Worm (Caenorhabditis elegans) whole organism, L2 larva: Measurements from ENCODE around the gene cyp-34A6.

ENCODE experiments used
- F13H6.1 ChIP-seq: sonication (generic microtip); optimal IDR thresholded peaks from 2 replicates; lab custom pipeline; 2016; ENCODE audit warnings: missing genetic modification characterization, missing compliant biosample characterization
- R02D3.7 ChIP-seq: fragments of 150-350 bp; optimal IDR thresholded peaks from 2 replicates; lab custom pipeline; 2014; ENCODE audit warnings: missing biosample characterization, missing genetic modification characterization
- Y55F3AM.14 ChIP-seq: fragments of 200-800 bp; sonication (Bioruptor generic); optimal IDR thresholded peaks from 2 replicates; lab custom pipeline; 2018; ENCODE audit warnings: mild to moderate bottlenecking, missing genetic modification characterization, missing compliant biosample characterization
- ZK546.5 ChIP-seq: sonication (generic microtip); optimal IDR thresholded peaks from 2 replicates; lab custom pipeline; 2017; ENCODE audit warnings: missing biosample characterization, missing genetic modification characterization
- alr-1 ChIP-seq: fragments of 150-350 bp; optimal IDR thresholded peaks from 2 replicates; lab custom pipeline; 2014; ENCODE audit warnings: missing biosample characterization, missing genetic modification characterization
- aly-2 ChIP-seq: fragments of 150-350 bp; optimal IDR thresholded peaks from 2 replicates; lab custom pipeline; 2014; ENCODE audit warnings: missing biosample characterization, missing genetic modification characterization
- ama-1 ChIP-seq: fragments of 150-350 bp; optimal IDR thresholded peaks from 2 replicates; lab custom pipeline; 2018; ENCODE audit warnings: inconsistent platforms
- blmp-1 ChIP-seq: sonication (generic microtip); optimal IDR thresholded peaks from 2 replicates; lab custom pipeline; 2017; ENCODE audit warnings: missing genetic modification characterization, mild to moderate bottlenecking, missing compliant biosample characterization, antibody characterized with exemption, moderate library complexity; ENCODE audit not compliant: insufficient read depth
- ceh-16 ChIP-seq: fragments of 150-350 bp; optimal IDR thresholded peaks from 2 replicates; lab custom pipeline; 2014; ENCODE audit warnings: missing biosample characterization, missing genetic modification characterization
- ceh-82 ChIP-seq: fragments of 150-350 bp; optimal IDR thresholded peaks from 2 replicates; lab custom pipeline; 2014; ENCODE audit warnings: missing biosample characterization, missing genetic modification characterization
- crh-2 ChIP-seq: sonication (generic microtip); optimal IDR thresholded peaks from 2 replicates; lab custom pipeline; 2017; ENCODE audit warnings: missing biosample characterization, missing genetic modification characterization
- elt-3 ChIP-seq: sonication (generic microtip); optimal IDR thresholded peaks from 2 replicates; lab custom pipeline; 2017; ENCODE audit warnings: missing biosample characterization, missing genetic modification characterization
- fos-1 ChIP-seq: fragments of 150-350 bp; optimal IDR thresholded peaks from 2 replicates; lab custom pipeline; 2014; ENCODE audit warnings: missing biosample characterization, missing genetic modification characterization
- lin-13 ChIP-seq: fragments of 150-350 bp; optimal IDR thresholded peaks from 2 replicates; lab custom pipeline; 2014; ENCODE audit warnings: missing biosample characterization, missing genetic modification reagents, missing genetic modification characterization
- lin-39 ChIP-seq: fragments of 150-350 bp; optimal IDR thresholded peaks from 2 replicates; lab custom pipeline; 2014; ENCODE audit warnings: missing biosample characterization, missing genetic modification reagents, missing genetic modification characterization
- mab-5 ChIP-seq: fragments of 150-350 bp; optimal IDR thresholded peaks from 2 replicates; lab custom pipeline; 2014; ENCODE audit warnings: missing biosample characterization, missing genetic modification characterization
- mbf-1 ChIP-seq: sonication (generic microtip); optimal IDR thresholded peaks from 2 replicates; lab custom pipeline; 2017; ENCODE audit warnings: missing biosample characterization, missing genetic modification characterization
- mdl-1 ChIP-seq, 2 experiments: fragments of 150-350 bp in 1 of 2; sonication (generic microtip) in 1 of 2; optimal IDR thresholded peaks; 2 replicates each; lab custom pipeline; 2017; ENCODE audit warnings: missing biosample characterization in 2 of 2, missing genetic modification characterization in 2 of 2
- nhr-10 ChIP-seq: sonication (generic microtip); optimal IDR thresholded peaks from 2 replicates; lab custom pipeline; 2017; ENCODE audit warnings: missing biosample characterization, missing genetic modification characterization
- nhr-11 ChIP-seq: fragments of 150-350 bp; optimal IDR thresholded peaks from 2 replicates; lab custom pipeline; 2014; ENCODE audit warnings: missing biosample characterization, missing genetic modification characterization
- nhr-12 ChIP-seq: fragments of 150-350 bp; optimal IDR thresholded peaks from 2 replicates; lab custom pipeline; 2014; ENCODE audit warnings: missing biosample characterization, missing genetic modification characterization
- nhr-21 ChIP-seq: fragments of 150-350 bp; optimal IDR thresholded peaks from 2 replicates; lab custom pipeline; 2014; ENCODE audit warnings: missing biosample characterization, missing genetic modification characterization
- nhr-23 ChIP-seq: fragments of 150-350 bp; optimal IDR thresholded peaks from 2 replicates; lab custom pipeline; 2014; ENCODE audit warnings: missing biosample characterization, missing genetic modification reagents, missing genetic modification characterization
- nhr-237 ChIP-seq: fragments of 150-350 bp; optimal IDR thresholded peaks from 2 replicates; lab custom pipeline; 2014; ENCODE audit warnings: missing biosample characterization, missing genetic modification characterization
- nhr-25 ChIP-seq: fragments of 150-350 bp; sonication (generic microtip); optimal IDR thresholded peaks from 3 replicates; lab custom pipeline; 2014; ENCODE audit warnings: missing biosample characterization, missing genetic modification characterization
- nhr-6 ChIP-seq: fragments of 150-350 bp; optimal IDR thresholded peaks from 2 replicates; lab custom pipeline; 2014; ENCODE audit warnings: missing biosample characterization, missing genetic modification characterization
- peb-1 ChIP-seq: fragments of 150-350 bp; optimal IDR thresholded peaks from 2 replicates; lab custom pipeline; 2014; ENCODE audit warnings: missing biosample characterization, missing genetic modification characterization
- skn-1 ChIP-seq: sonication (generic microtip); optimal IDR thresholded peaks from 2 replicates; lab custom pipeline; 2017; ENCODE audit warnings: missing biosample characterization, missing genetic modification characterization
- sma-3 ChIP-seq: sonication (generic microtip); optimal IDR thresholded peaks from 2 replicates; lab custom pipeline; 2016; ENCODE audit warnings: missing genetic modification reagents, missing genetic modification characterization, missing compliant biosample characterization
- sma-9 ChIP-seq, 2 experiments: fragments of 150-350 bp in 1 of 2; sonication (generic microtip) in 1 of 2; optimal IDR thresholded peaks; 2 replicates each; lab custom pipeline; 2014 to 2016; ENCODE audit warnings: missing genetic modification characterization in 2 of 2, mild to moderate bottlenecking in 1 of 2, missing biosample characterization in 1 of 2, missing compliant biosample characterization in 1 of 2, missing genetic modification reagents in 1 of 2, moderate library complexity in 1 of 2
- unc-39 ChIP-seq: fragments of 150-350 bp; optimal IDR thresholded peaks from 2 replicates; lab custom pipeline; 2014; ENCODE audit warnings: missing biosample characterization, missing genetic modification characterization
- unc-55 ChIP-seq: fragments of 150-350 bp; sonication (generic microtip); optimal IDR thresholded peaks from 3 replicates; lab custom pipeline; 2014; ENCODE audit warnings: missing biosample characterization, missing genetic modification reagents, missing genetic modification characterization
- unc-62 ChIP-seq: fragments of 150-350 bp; optimal IDR thresholded peaks from 2 replicates; lab custom pipeline; 2014; ENCODE audit warnings: missing biosample characterization, missing genetic modification reagents, missing genetic modification characterization
- ztf-1 ChIP-seq: fragments of 200-800 bp; sonication (Bioruptor generic); conservative IDR thresholded peaks from 2 replicates; pipeline ENCODE4 v1.3.6; 2022; ENCODE audit warnings: missing genetic modification characterization, missing compliant biosample characterization
- ztf-11 ChIP-seq: sonication (generic microtip); optimal IDR thresholded peaks from 2 replicates; lab custom pipeline; 2017; ENCODE audit warnings: missing biosample characterization, missing genetic modification characterization
- ztf-4 ChIP-seq: fragments of 150-350 bp; optimal IDR thresholded peaks from 2 replicates; lab custom pipeline; 2014; ENCODE audit warnings: missing biosample characterization, missing genetic modification characterization

The cyp-34A6 gene

ce11 chrV:3961235-3961634 is at the start of gene cyp-34A6:
TSS of gene cyp-34A6 (minus strand) at chrV:3961335.
- TF ChIP-seq peb-1, result no peak
- no peak for TF ChIP-seq unc-55 (GFP tag; lab: Kevin White, UChicago)
- no peak for TF ChIP-seq mab-5
- no peak for TF ChIP-seq lin-39 (tag; lab: Kevin White, UChicago)
- no peak for TF ChIP-seq alr-1 (tag; lab: Kevin White, UChicago)
- no peak for TF ChIP-seq mdl-1 (tag; optimal IDR thresholded peaks at IDR 0.05; lab: Kevin White, UChicago)
- TF ChIP-seq fos-1 (tag; lab: Kevin White, UChicago), result no peak
- TF ChIP-seq unc-39 (tag; lab: Kevin White, UChicago), result no peak
- TF ChIP-seq ztf-11 (tag; lab: Kevin White, UChicago), result no peak
- TF ChIP-seq lin-13 (GFP tag; lab: Kevin White, UChicago), result no peak
- TF ChIP-seq sma-3 (GFP tag; lab: Kevin White, UChicago), result no peak
- TF ChIP-seq ceh-16, result no peak
- TF ChIP-seq nhr-11, result no peak
- TF ChIP-seq nhr-6 (tag; lab: Kevin White, UChicago), result no peak

- TF ChIP-seq elt-3 (no peak), fos-1 (tag; lab: Kevin White, UChicago) (no peak), unc-55 (GFP tag; lab: Kevin White, UChicago) (no peak), skn-1 (tag; lab: Kevin White, UChicago) (no peak), alr-1 (tag; lab: Kevin White, UChicago) (no peak), nhr-237 (tag; lab: Kevin White, UChicago) (no peak), mab-5 (no peak), nhr-6 (tag; lab: Kevin White, UChicago) (no peak), peb-1 (no peak), sma-3 (GFP tag; lab: Kevin White, UChicago) (no peak), ama-1 (lab: Kevin White, UChicago) (no peak), Y55F3AM.14 (GFP tag; lab: Kevin White, UChicago) (no peak), nhr-10 (tag; lab: Kevin White, UChicago) (no peak), sma-9 (GFP tag; optimal IDR thresholded peaks at IDR 0.05; lab: Kevin White, UChicago) (no peak), sma-9 (tag; optimal IDR thresholded peaks at IDR 0.05; lab: Kevin White, UChicago) (no peak), ztf-4 (tag; lab: Kevin White, UChicago) (no peak), lin-39 (tag; lab: Kevin White, UChicago) (no peak), unc-39 (tag; lab: Kevin White, UChicago) (no peak), crh-2 (no peak)
- TF ChIP-seq, all 48 proteins: peak for 0
These were observed 49.0 kb upstream of the cyp-34A6 start, which contains the start of gene srh-4 for ce11 chrV:4010170-4010569. TSS of gene srh-4 (plus strand) at chrV:4010470.

- TF ChIP-seq unc-55 (GFP tag; lab: Kevin White, UChicago) (no peak), nhr-6 (tag; lab: Kevin White, UChicago) (no peak), lin-13 (GFP tag; lab: Kevin White, UChicago) (no peak), unc-62 (no peak), lin-39 (tag; lab: Kevin White, UChicago) (no peak), Y55F3AM.14 (GFP tag; lab: Kevin White, UChicago) (no peak), nhr-23 (tag; lab: Kevin White, UChicago) (no peak), blmp-1 (tag; lab: Kevin White, UChicago) (no peak), mbf-1 (tag; lab: Kevin White, UChicago) (no peak), nhr-21 (tag; lab: Kevin White, UChicago) (no peak), ceh-82 (tag; lab: Kevin White, UChicago) (no peak), mdl-1 (tag; optimal IDR thresholded peaks at IDR 0.05; lab: Kevin White, UChicago) (no peak), ztf-1 (GFP tag; lab: Robert Waterston, UW) (no peak), peb-1 (no peak), F13H6.1 (no peak)
These were observed 46.8 kb upstream of the cyp-34A6 start, which contains the start of gene srh-7 for ce11 chrV:4007927-4008326. TSS of gene srh-7 (plus strand) at chrV:4008227.

ce11 chrV:4005219-4005618 is 44.1 kb upstream of the cyp-34A6 start, which contains the start of gene srh-8:
TSS of gene srh-8 (plus strand) at chrV:4005519.
- TF ChIP-seq alr-1 (tag; lab: Kevin White, UChicago) (no peak), blmp-1 (tag; lab: Kevin White, UChicago) (no peak), aly-2 (tag; lab: Kevin White, UChicago) (no peak), lin-13 (GFP tag; lab: Kevin White, UChicago) (no peak), ZK546.5 (tag; lab: Kevin White, UChicago) (no peak), mbf-1 (tag; lab: Kevin White, UChicago) (no peak), crh-2 (no peak), nhr-25 (tag; lab: Kevin White, UChicago) (no peak), R02D3.7 (tag; lab: Kevin White, UChicago) (no peak), nhr-12 (tag; lab: Kevin White, UChicago) (no peak)
